Fruit fly (Drosophila melanogaster): ENCODE results near the gene Idgf2.
A peak's percentile ranks its signal among the peaks of the same experiment; 100 is the strongest.

Idgf2 gene

DNA sequence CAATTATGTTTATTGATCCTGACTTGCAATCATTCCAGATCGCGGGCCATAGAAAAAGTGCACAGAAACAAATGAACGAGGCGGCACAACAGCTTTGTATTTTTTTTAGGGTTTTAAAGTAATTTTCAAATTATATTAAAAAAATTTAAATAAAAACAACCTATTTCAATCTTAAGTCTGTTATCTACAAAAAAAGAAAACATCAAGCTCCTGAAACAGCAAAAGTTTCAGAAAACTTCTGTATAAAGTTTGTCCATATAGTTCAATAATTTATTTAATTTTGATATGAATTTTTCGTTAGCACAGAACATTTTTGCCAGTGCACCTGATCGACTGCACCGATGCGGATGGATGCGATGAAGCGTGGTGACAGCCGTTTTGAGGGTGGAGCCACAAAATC is 22.6 kb downstream of the Idgf2 start:
- no peak for TF ChIP-seq Abd-B (GFP tag; optimal IDR thresholded peaks at IDR 0.05)
- no peak for TF ChIP-seq Vsx2 (GFP tag; optimal IDR thresholded peaks at IDR 0.05; ENCODE audit: partially characterized antibody)
- no peak for TF ChIP-seq woc (GFP tag; optimal IDR thresholded peaks at IDR 0.05)
- no peak for TF ChIP-seq tai (GFP tag; optimal IDR thresholded peaks at IDR 0.05)
- TF ChIP-seq Mio (GFP tag; optimal IDR thresholded peaks at IDR 0.05), result no peak
- no peak for TF ChIP-seq usp (GFP tag; optimal IDR thresholded peaks at IDR 0.05)
- no peak for TF ChIP-seq HLH106 (tag; optimal IDR thresholded peaks at IDR 0.05)
- no peak for TF ChIP-seq CG32264 (GFP tag; optimal IDR thresholded peaks at IDR 0.05)
- TF ChIP-seq Hnf4 (GFP tag; optimal IDR thresholded peaks at IDR 0.05), result no peak
- TF ChIP-seq sv (GFP tag; optimal IDR thresholded peaks at IDR 0.05), result no peak
- TF ChIP-seq dmrt93B (GFP tag; optimal IDR thresholded peaks at IDR 0.05), result no peak
- TF ChIP-seq CG9705 (GFP tag; optimal IDR thresholded peaks at IDR 0.05), result no peak
- no peak for TF ChIP-seq lola (GFP tag; optimal IDR thresholded peaks at IDR 0.05)
- TF ChIP-seq OdsH (GFP tag; optimal IDR thresholded peaks at IDR 0.05), result no peak
- TF ChIP-seq foxo (GFP tag; optimal IDR thresholded peaks at IDR 0.05), result no peak
- TF ChIP-seq Myc (optimal IDR thresholded peaks at IDR 0.05), result no peak
- TF ChIP-seq psq (GFP tag; optimal IDR thresholded peaks at IDR 0.05), result no peak
- TF ChIP-seq br (GFP tag; optimal IDR thresholded peaks at IDR 0.05), result no peak

- peak; percentile 98 for TF ChIP-seq Dfd (GFP tag; optimal IDR thresholded peaks at IDR 0.05)
- no peak for TF ChIP-seq Jra (GFP tag; optimal IDR thresholded peaks at IDR 0.05)
Measured at dm6 chr2L:16472184-16472583, 25.1 kb downstream of the Idgf2 start.

DNA sequence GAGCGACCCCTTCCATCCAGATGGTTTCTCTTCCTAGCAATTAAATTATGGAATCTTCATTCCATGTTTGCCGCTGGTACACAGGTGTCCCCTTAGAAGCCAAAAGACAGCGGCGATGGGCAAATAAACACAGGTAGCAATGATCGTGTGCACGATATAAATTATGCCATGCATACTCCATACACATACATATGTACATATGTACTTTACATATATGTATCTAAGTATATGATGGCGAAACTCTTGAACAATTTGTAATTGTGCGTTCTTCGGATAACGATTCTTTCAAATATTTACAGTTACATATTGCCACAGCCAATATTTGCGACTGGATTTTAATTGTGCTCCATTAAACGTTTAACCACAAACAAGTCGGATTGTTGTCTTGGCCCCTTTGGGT is 29.4 kb downstream of the Idgf2 start:
- no peak for TF ChIP-seq Dfd (GFP tag; optimal IDR thresholded peaks at IDR 0.05)
- no peak for TF ChIP-seq foxo (GFP tag; optimal IDR thresholded peaks at IDR 0.05)
- peak; percentile 11 for TF ChIP-seq Hnf4 (GFP tag; optimal IDR thresholded peaks at IDR 0.05)
- TF ChIP-seq Rel (GFP tag; optimal IDR thresholded peaks at IDR 0.05), result no peak
- no peak for TF ChIP-seq Rel (tag; optimal IDR thresholded peaks at IDR 0.05)
- TF ChIP-seq h (GFP tag; optimal IDR thresholded peaks at IDR 0.05), result no peak
- no peak for TF ChIP-seq CG32264 (GFP tag; optimal IDR thresholded peaks at IDR 0.05)

dm6 chr2L:16485643-16486000 is 38.5 kb downstream of the Idgf2 start, which contains the start of gene dac:
Gene dac, minus strand, starts transcription at chr2L:16485998.
- TF ChIP-seq h (GFP tag; optimal IDR thresholded peaks at IDR 0.05) (no peak), ey (GFP tag; optimal IDR thresholded peaks at IDR 0.05) (peak; percentile 2)

- TF ChIP-seq Rel (GFP tag; optimal IDR thresholded peaks at IDR 0.05) (no peak), Rel (tag; optimal IDR thresholded peaks at IDR 0.05) (peak; percentile 17), foxo (GFP tag; optimal IDR thresholded peaks at IDR 0.05) (peak in 1 of 2 experiments; percentile 54), br (GFP tag; optimal IDR thresholded peaks at IDR 0.05) (peak; percentile 25), Sp1 (GFP tag; optimal IDR thresholded peaks at IDR 0.05) (peak; percentile 50), rgr (GFP tag; optimal IDR thresholded peaks at IDR 0.05) (peak; percentile 81), Myc (optimal IDR thresholded peaks at IDR 0.05) (no peak), sage (GFP tag; optimal IDR thresholded peaks at IDR 0.05) (no peak), woc (GFP tag; optimal IDR thresholded peaks at IDR 0.05) (no peak), Hr78 (GFP tag; optimal IDR thresholded peaks at IDR 0.05) (no peak), Hr83 (GFP tag; optimal IDR thresholded peaks at IDR 0.05; ENCODE audit: poor library complexity, severe bottlenecking) (peak; percentile 98), h (GFP tag; optimal IDR thresholded peaks at IDR 0.05) (peak; percentile 51), Vsx2 (GFP tag; optimal IDR thresholded peaks at IDR 0.05; ENCODE audit: partially characterized antibody) (peak; percentile 39), N (GFP tag; optimal IDR thresholded peaks at IDR 0.05) (peak; percentile 74), dsf (GFP tag; optimal IDR thresholded peaks at IDR 0.05; ENCODE audit: borderline replicate concordance) (peak; percentile 33), CrebA (GFP tag; optimal IDR thresholded peaks at IDR 0.05; ENCODE audit: borderline replicate concordance) (no peak), ey (GFP tag; optimal IDR thresholded peaks at IDR 0.05) (peak; percentile 9), psq (GFP tag; optimal IDR thresholded peaks at IDR 0.05) (peak; percentile 69), usp (GFP tag; optimal IDR thresholded peaks at IDR 0.05) (no peak), Mio (GFP tag; optimal IDR thresholded peaks at IDR 0.05) (peak; percentile 43), sv (GFP tag; optimal IDR thresholded peaks at IDR 0.05) (no peak), dl (GFP tag; optimal IDR thresholded peaks at IDR 0.05; ENCODE audit: insufficient read depth in 1 of 2, partially characterized antibody in 2 of 2) (peak; percentile 22 to 39), OdsH (GFP tag; optimal IDR thresholded peaks at IDR 0.05) (peak; percentile 53), CG9705 (GFP tag; optimal IDR thresholded peaks at IDR 0.05) (no peak), lola (GFP tag; optimal IDR thresholded peaks at IDR 0.05) (no peak), Jra (GFP tag; optimal IDR thresholded peaks at IDR 0.05) (peak; percentile 75), HLH106 (tag; optimal IDR thresholded peaks at IDR 0.05) (peak; percentile 30), tai (GFP tag; optimal IDR thresholded peaks at IDR 0.05) (peak; percentile 89), dmrt93B (GFP tag; optimal IDR thresholded peaks at IDR 0.05) (peak; percentile 65), Abd-B (GFP tag; optimal IDR thresholded peaks at IDR 0.05) (no peak), pan (optimal IDR thresholded peaks at IDR 0.05) (no peak), Dif (GFP tag; optimal IDR thresholded peaks at IDR 0.05; ENCODE audit: partially characterized antibody) (peak; percentile 80), Hnf4 (GFP tag; optimal IDR thresholded peaks at IDR 0.05) (peak; percentile 77), GATAd (GFP tag; optimal IDR thresholded peaks at IDR 0.05) (peak; percentile 29), CG32264 (GFP tag; optimal IDR thresholded peaks at IDR 0.05) (peak; percentile 56), fru (GFP tag; optimal IDR thresholded peaks at IDR 0.05) (peak; percentile 51), Dfd (GFP tag; optimal IDR thresholded peaks at IDR 0.05) (no peak)
Measured at dm6 chr2L:16486001-16486793, 39.1 kb downstream of the Idgf2 start.

Data from whole organism, wandering third instar larva.